Worm (Caenorhabditis elegans): ENCODE measurements around the gene atg-7.

Gene atg-7

ce11 chrIV:11109771-11110170, 28.9 kb upstream of the atg-7 start, which contains the start of gene pigk-1:
Gene pigk-1 (minus strand): TSS chrIV:11110018.
- TF ChIP-seq nhr-129 (tag; optimal IDR thresholded peaks at IDR 0.05), result no peak
- no peak for TF ChIP-seq alr-1 (tag; optimal IDR thresholded peaks at IDR 0.05)
- TF ChIP-seq fos-1 (tag; optimal IDR thresholded peaks at IDR 0.05), result no peak
- TF ChIP-seq lsy-2 (tag; optimal IDR thresholded peaks at IDR 0.05), result peak in 1 of 2 experiments; percentile 7
- no peak for TF ChIP-seq unc-55 (GFP tag; optimal IDR thresholded peaks at IDR 0.05)

ce11 chrIV:11105724-11106123, 24.9 kb upstream of the atg-7 start, which contains the start of gene srlf-24:
Gene srlf-24 (minus strand): TSS chrIV:11105824.
- TF ChIP-seq mbf-1 (tag; optimal IDR thresholded peaks at IDR 0.05) (no peak), dmd-4 (tag; optimal IDR thresholded peaks at IDR 0.05) (no peak), nhr-6 (tag; optimal IDR thresholded peaks at IDR 0.05) (no peak)

- no peak for TF ChIP-seq mab-5 (tag; optimal IDR thresholded peaks at IDR 0.05)
- no peak for TF ChIP-seq crh-2 (tag; optimal IDR thresholded peaks at IDR 0.05)
- TF ChIP-seq Y55F3AM.14 (GFP tag; optimal IDR thresholded peaks at IDR 0.05), result no peak
- no peak for TF ChIP-seq ztf-1 (GFP tag; conservative IDR thresholded peaks at IDR 0.05)
- no peak for TF ChIP-seq unc-39 (tag; optimal IDR thresholded peaks at IDR 0.05)
- no peak for TF ChIP-seq lin-39 (tag; optimal IDR thresholded peaks at IDR 0.05)
- no peak for TF ChIP-seq ztf-11 (tag; optimal IDR thresholded peaks at IDR 0.05)
- TF ChIP-seq zag-1 (tag; optimal IDR thresholded peaks at IDR 0.05), result no peak
- no peak for TF ChIP-seq aly-2 (tag; optimal IDR thresholded peaks at IDR 0.05)
- TF ChIP-seq egl-27 (tag; optimal IDR thresholded peaks at IDR 0.05), result no peak
- no peak for TF ChIP-seq F13H6.1 (tag; optimal IDR thresholded peaks at IDR 0.05)
- no peak for TF ChIP-seq nhr-23 (tag; optimal IDR thresholded peaks at IDR 0.05)
- no peak for TF ChIP-seq ZK546.5 (tag; optimal IDR thresholded peaks at IDR 0.05)
- no peak for TF ChIP-seq ceh-16 (tag; optimal IDR thresholded peaks at IDR 0.05)
Measured at ce11 chrIV:11103501-11103900, 22.6 kb upstream of the atg-7 start.

ce11 chrIV:11102608-11103007, 21.8 kb upstream of the atg-7 start, which contains the start of gene srlf-17:
Gene srlf-17 (minus strand): TSS chrIV:11102708.
- no peak for TF ChIP-seq mdl-1 (tag; optimal IDR thresholded peaks at IDR 0.05)
- no peak for TF ChIP-seq ceh-16 (tag; optimal IDR thresholded peaks at IDR 0.05)
- no peak for TF ChIP-seq skn-1 (tag; optimal IDR thresholded peaks at IDR 0.05)
- TF ChIP-seq dmd-4 (tag; optimal IDR thresholded peaks at IDR 0.05), result no peak
- TF ChIP-seq nhr-77 (tag; optimal IDR thresholded peaks at IDR 0.05), result no peak
- no peak for TF ChIP-seq sma-3 (GFP tag; optimal IDR thresholded peaks at IDR 0.05)
- TF ChIP-seq elt-1 (tag; optimal IDR thresholded peaks at IDR 0.05), result no peak
- TF ChIP-seq blmp-1 (tag; optimal IDR thresholded peaks at IDR 0.05; ENCODE audit: insufficient read depth), result no peak
- no peak for TF ChIP-seq sma-9 (GFP tag; optimal IDR thresholded peaks at IDR 0.05)
- no peak for TF ChIP-seq sma-9 (tag; optimal IDR thresholded peaks at IDR 0.05)
- TF ChIP-seq lin-39 (tag; optimal IDR thresholded peaks at IDR 0.05), result no peak
- no peak for TF ChIP-seq nhr-6 (tag; optimal IDR thresholded peaks at IDR 0.05)
- no peak for TF ChIP-seq ceh-82 (tag; optimal IDR thresholded peaks at IDR 0.05)
- TF ChIP-seq nhr-12 (tag; optimal IDR thresholded peaks at IDR 0.05), result no peak
- no peak for TF ChIP-seq lsy-2 (tag; optimal IDR thresholded peaks at IDR 0.05)
- TF ChIP-seq fos-1 (tag; optimal IDR thresholded peaks at IDR 0.05), result no peak
- TF ChIP-seq aly-2 (tag; optimal IDR thresholded peaks at IDR 0.05), result no peak
- TF ChIP-seq nhr-21 (tag; optimal IDR thresholded peaks at IDR 0.05), result no peak
- TF ChIP-seq lin-11 (tag; optimal IDR thresholded peaks at IDR 0.05), result no peak
- no peak for TF ChIP-seq unc-62 (GFP tag; optimal IDR thresholded peaks at IDR 0.05)
- TF ChIP-seq R02D3.7 (tag; optimal IDR thresholded peaks at IDR 0.05), result no peak

- no peak for TF ChIP-seq skn-1 (tag; optimal IDR thresholded peaks at IDR 0.05)
- no peak for TF ChIP-seq nhr-21 (tag; optimal IDR thresholded peaks at IDR 0.05)
- TF ChIP-seq C34F6.9 (tag; optimal IDR thresholded peaks at IDR 0.05), result no peak
- no peak for TF ChIP-seq lin-11 (tag; optimal IDR thresholded peaks at IDR 0.05)
Measured at ce11 chrIV:11101383-11101782, 20.5 kb upstream of the atg-7 start, which contains the start of gene srlf-18. Gene srlf-18 (minus strand): TSS chrIV:11101483.
